Worm (Caenorhabditis elegans) whole organism, L2 larva: Measurements from ENCODE around the gene F39F10.3.
A peak's percentile ranks its signal among the peaks of the same experiment; 100 is the strongest.
"Not testable (repeated sequence)": the region's sequence is repeated elsewhere in the genome, so short reads cannot be mapped to it uniquely, and the experiment has no call there.

Source experiments
- R02D3.7 ChIP-seq: fragments of 150-350 bp; optimal IDR thresholded peaks from 2 replicates; lab custom pipeline; 2014; ENCODE audit warnings: missing biosample characterization, missing genetic modification characterization
- ZK546.5 ChIP-seq: sonication (generic microtip); optimal IDR thresholded peaks from 2 replicates; lab custom pipeline; 2017; ENCODE audit warnings: missing biosample characterization, missing genetic modification characterization
- aly-2 ChIP-seq: fragments of 150-350 bp; optimal IDR thresholded peaks from 2 replicates; lab custom pipeline; 2014; ENCODE audit warnings: missing biosample characterization, missing genetic modification characterization
- ama-1 ChIP-seq: fragments of 150-350 bp; optimal IDR thresholded peaks from 2 replicates; lab custom pipeline; 2018; ENCODE audit warnings: inconsistent platforms
- ceh-82 ChIP-seq: fragments of 150-350 bp; optimal IDR thresholded peaks from 2 replicates; lab custom pipeline; 2014; ENCODE audit warnings: missing biosample characterization, missing genetic modification characterization
- dmd-4 ChIP-seq: sonication (generic microtip); optimal IDR thresholded peaks from 2 replicates; lab custom pipeline; 2017; ENCODE audit warnings: missing biosample characterization, missing genetic modification characterization
- elt-3 ChIP-seq: sonication (generic microtip); optimal IDR thresholded peaks from 2 replicates; lab custom pipeline; 2017; ENCODE audit warnings: missing biosample characterization, missing genetic modification characterization
- fos-1 ChIP-seq: fragments of 150-350 bp; optimal IDR thresholded peaks from 2 replicates; lab custom pipeline; 2014; ENCODE audit warnings: missing biosample characterization, missing genetic modification characterization
- gmeb-1 ChIP-seq: fragments of 150-350 bp; optimal IDR thresholded peaks from 2 replicates; lab custom pipeline; 2014; ENCODE audit warnings: missing biosample characterization, missing genetic modification characterization
- lin-11 ChIP-seq: fragments of 150-350 bp; sonication (generic microtip); optimal IDR thresholded peaks from 2 replicates; lab custom pipeline; 2014; ENCODE audit warnings: missing biosample characterization, missing genetic modification characterization, inconsistent platforms, mixed read lengths
- lin-13 ChIP-seq: fragments of 150-350 bp; optimal IDR thresholded peaks from 2 replicates; lab custom pipeline; 2014; ENCODE audit warnings: missing biosample characterization, missing genetic modification reagents, missing genetic modification characterization
- lsy-2 ChIP-seq, 2 experiments: fragments of 150-350 bp in 1 of 2; sonication (generic microtip) in 1 of 2; optimal IDR thresholded peaks; 2 replicates each; lab custom pipeline; 2014 to 2017; ENCODE audit warnings: missing biosample characterization in 2 of 2, missing genetic modification characterization in 2 of 2
- mab-5 ChIP-seq: fragments of 150-350 bp; optimal IDR thresholded peaks from 2 replicates; lab custom pipeline; 2014; ENCODE audit warnings: missing biosample characterization, missing genetic modification characterization
- mbf-1 ChIP-seq: sonication (generic microtip); optimal IDR thresholded peaks from 2 replicates; lab custom pipeline; 2017; ENCODE audit warnings: missing biosample characterization, missing genetic modification characterization
- nhr-10 ChIP-seq: sonication (generic microtip); optimal IDR thresholded peaks from 2 replicates; lab custom pipeline; 2017; ENCODE audit warnings: missing biosample characterization, missing genetic modification characterization
- nhr-11 ChIP-seq: fragments of 150-350 bp; optimal IDR thresholded peaks from 2 replicates; lab custom pipeline; 2014; ENCODE audit warnings: missing biosample characterization, missing genetic modification characterization
- nhr-12 ChIP-seq: fragments of 150-350 bp; optimal IDR thresholded peaks from 2 replicates; lab custom pipeline; 2014; ENCODE audit warnings: missing biosample characterization, missing genetic modification characterization
- nhr-129 ChIP-seq: fragments of 150-350 bp; optimal IDR thresholded peaks from 2 replicates; lab custom pipeline; 2014; ENCODE audit warnings: missing biosample characterization, missing genetic modification characterization
- nhr-21 ChIP-seq: fragments of 150-350 bp; optimal IDR thresholded peaks from 2 replicates; lab custom pipeline; 2014; ENCODE audit warnings: missing biosample characterization, missing genetic modification characterization
- nhr-237 ChIP-seq: fragments of 150-350 bp; optimal IDR thresholded peaks from 2 replicates; lab custom pipeline; 2014; ENCODE audit warnings: missing biosample characterization, missing genetic modification characterization
- nhr-25 ChIP-seq: fragments of 150-350 bp; sonication (generic microtip); optimal IDR thresholded peaks from 3 replicates; lab custom pipeline; 2014; ENCODE audit warnings: missing biosample characterization, missing genetic modification characterization
- nhr-77 ChIP-seq: fragments of 150-350 bp; optimal IDR thresholded peaks from 2 replicates; lab custom pipeline; 2014; ENCODE audit warnings: missing biosample characterization, missing genetic modification characterization
- peb-1 ChIP-seq: fragments of 150-350 bp; optimal IDR thresholded peaks from 2 replicates; lab custom pipeline; 2014; ENCODE audit warnings: missing biosample characterization, missing genetic modification characterization
- sem-4 ChIP-seq: fragments of 150-350 bp; optimal IDR thresholded peaks from 2 replicates; lab custom pipeline; 2014; ENCODE audit warnings: missing biosample characterization, missing genetic modification reagents, missing genetic modification characterization
- skn-1 ChIP-seq: sonication (generic microtip); optimal IDR thresholded peaks from 2 replicates; lab custom pipeline; 2017; ENCODE audit warnings: missing biosample characterization, missing genetic modification characterization
- sma-3 ChIP-seq: sonication (generic microtip); optimal IDR thresholded peaks from 2 replicates; lab custom pipeline; 2016; ENCODE audit warnings: missing genetic modification reagents, missing genetic modification characterization, missing compliant biosample characterization
- snpc-4 ChIP-seq: fragments of 150-350 bp; optimal IDR thresholded peaks from 2 replicates; lab custom pipeline; 2014; ENCODE audit warnings: missing biosample characterization, missing genetic modification characterization
- unc-55 ChIP-seq: fragments of 150-350 bp; sonication (generic microtip); optimal IDR thresholded peaks from 3 replicates; lab custom pipeline; 2014; ENCODE audit warnings: missing biosample characterization, missing genetic modification reagents, missing genetic modification characterization
- unc-62 ChIP-seq: fragments of 150-350 bp; optimal IDR thresholded peaks from 2 replicates; lab custom pipeline; 2014; ENCODE audit warnings: missing biosample characterization, missing genetic modification reagents, missing genetic modification characterization
- zag-1 ChIP-seq: fragments of 150-350 bp; optimal IDR thresholded peaks from 2 replicates; lab custom pipeline; 2014; ENCODE audit warnings: missing biosample characterization, missing genetic modification characterization
- ztf-1 ChIP-seq: fragments of 200-800 bp; sonication (Bioruptor generic); conservative IDR thresholded peaks from 2 replicates; pipeline ENCODE4 v1.3.6; 2022; ENCODE audit warnings: missing genetic modification characterization, missing compliant biosample characterization

F39F10.3 gene

DNA sequence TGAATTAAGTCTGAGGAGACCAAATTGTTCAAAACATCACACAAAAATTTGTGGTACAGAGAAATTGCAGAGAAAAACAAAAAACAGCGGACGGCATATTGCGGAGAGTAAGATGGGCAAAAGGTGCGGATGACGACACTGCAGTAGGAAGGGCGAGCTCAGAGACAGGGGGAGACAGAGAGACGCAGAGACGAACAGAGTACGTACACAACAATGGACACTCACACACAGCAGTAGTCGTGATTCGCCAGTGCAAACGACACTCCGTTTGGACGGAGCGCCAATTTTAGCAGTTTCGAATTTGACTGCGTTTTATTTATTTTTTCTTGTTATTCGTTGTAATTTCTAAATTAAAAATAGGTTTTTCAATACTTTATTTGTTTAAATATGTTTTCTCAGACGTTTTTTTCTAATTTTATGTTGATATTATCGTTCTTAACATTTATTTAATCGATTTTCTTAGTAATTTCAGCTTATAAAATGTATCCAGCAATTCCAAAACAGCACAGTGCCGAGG, 19.3 kb upstream of the F39F10.3 start, which contains the start of gene T20F7.1 (continued):
- TF ChIP-seq sem-4 (tag; lab: Kevin White, UChicago) (no peak), dmd-4 (no peak), nhr-129 (tag; lab: Kevin White, UChicago) (peak; percentile 90), nhr-25 (no peak), mab-5 (tag; lab: Kevin White, UChicago) (no peak), fos-1 (peak; percentile 74), ama-1 (lab: Kevin White, UChicago) (no peak), nhr-21 (tag; lab: Kevin White, UChicago) (peak; percentile 55), lin-11 (peak; percentile 51)

ce11 chrX:16880426-16880825, 11.4 kb upstream of the F39F10.3 start, which contains the start of gene acs-9:
TSS of gene acs-9 (minus strand) at chrX:16880526.
- TF ChIP-seq sem-4 (tag; lab: Kevin White, UChicago) (no peak), lin-11 (no peak), gmeb-1 (tag; lab: Kevin White, UChicago) (no peak), aly-2 (tag; lab: Kevin White, UChicago) (no peak), zag-1 (tag; lab: Kevin White, UChicago) (no peak), nhr-12 (tag; lab: Kevin White, UChicago) (no peak), mab-5 (tag; lab: Kevin White, UChicago) (no peak), mbf-1 (tag; lab: Kevin White, UChicago) (no peak), unc-62 (no peak), dmd-4 (no peak), peb-1 (tag; lab: Kevin White, UChicago) (no peak), nhr-11 (no peak), elt-3 (tag; lab: Kevin White, UChicago) (no peak), ztf-1 (GFP tag; lab: Robert Waterston, UW) (no peak), nhr-21 (tag; lab: Kevin White, UChicago) (no peak), snpc-4 (tag; lab: Kevin White, UChicago) (no peak)

- TF ChIP-seq ceh-82; sma-3; zag-1 (tag; lab: Kevin White, UChicago): not testable (repeated sequence)
These were observed 8.4 kb upstream of the F39F10.3 start, which contains the start of gene Y13C8A.1 for ce11 chrX:16883426-16883825. TSS of gene Y13C8A.1 (plus strand) at chrX:16883726.

- no peak for TF ChIP-seq unc-55 (GFP tag; lab: Kevin White, UChicago)
These were observed 7.7 kb upstream of the F39F10.3 start for ce11 chrX:16884075-16884474.

ce11 chrX:16893767-16894166, 2.0 kb downstream of the F39F10.3 start:
- TF ChIP-seq ZK546.5, result no peak
- TF ChIP-seq ceh-82, result no peak
- no peak for TF ChIP-seq R02D3.7
- TF ChIP-seq aly-2 (tag; lab: Kevin White, UChicago), result no peak
- no peak for TF ChIP-seq lin-13 (GFP tag; lab: Kevin White, UChicago)
- TF ChIP-seq mbf-1 (tag; lab: Kevin White, UChicago), result no peak
- TF ChIP-seq mab-5 (tag; lab: Kevin White, UChicago), result no peak
- no peak for TF ChIP-seq sma-3
- TF ChIP-seq nhr-129 (tag; lab: Kevin White, UChicago), result no peak
- TF ChIP-seq zag-1 (tag; lab: Kevin White, UChicago), result no peak
- TF ChIP-seq nhr-12 (tag; lab: Kevin White, UChicago), result no peak
- no peak for TF ChIP-seq nhr-237 (tag; lab: Kevin White, UChicago)
- TF ChIP-seq gmeb-1 (tag; lab: Kevin White, UChicago), result no peak

DNA sequence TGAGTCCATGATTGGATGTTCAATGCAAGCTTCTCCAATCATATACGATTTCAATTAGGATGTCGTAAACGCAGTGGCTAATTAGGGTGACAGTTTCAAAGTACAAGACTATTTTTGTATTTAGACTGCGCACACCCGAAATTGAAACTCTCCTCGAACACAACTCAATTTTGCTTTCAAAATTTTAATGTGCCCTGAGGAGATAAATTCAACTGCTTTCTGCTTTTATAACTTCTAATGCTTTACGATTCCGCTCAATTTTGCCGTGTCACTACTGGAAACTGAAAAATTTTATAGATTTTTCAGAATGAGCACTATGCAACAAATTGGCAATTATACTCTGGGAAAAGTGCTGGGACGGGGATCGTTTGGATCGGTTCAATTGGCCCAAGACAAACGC, 2.8 kb downstream of the F39F10.3 start, which contains the start of gene F39F10.2:
Gene F39F10.2, plus strand, starts transcription at position 301 of the 400 bp plus-strand sequence.
- TF ChIP-seq ztf-1 (GFP tag; lab: Robert Waterston, UW), result no peak
- no peak for TF ChIP-seq lsy-2 (tag; optimal IDR thresholded peaks at IDR 0.05; lab: Kevin White, UChicago)
- TF ChIP-seq ceh-82, result no peak
- no peak for TF ChIP-seq nhr-11
- no peak for TF ChIP-seq lin-11
- TF ChIP-seq lin-13 (GFP tag; lab: Kevin White, UChicago), result no peak
- no peak for TF ChIP-seq unc-62
- TF ChIP-seq dmd-4, result no peak
- TF ChIP-seq sem-4 (tag; lab: Kevin White, UChicago), result no peak
- no peak for TF ChIP-seq nhr-10 (tag; lab: Kevin White, UChicago)
- TF ChIP-seq fos-1, result no peak
- TF ChIP-seq nhr-237 (tag; lab: Kevin White, UChicago), result no peak
- no peak for TF ChIP-seq nhr-77 (tag; lab: Kevin White, UChicago)
- TF ChIP-seq skn-1 (tag; lab: Kevin White, UChicago), result no peak
